Worm (Caenorhabditis elegans): Measurements from ENCODE around the gene clec-126.
A peak's percentile ranks its signal among the peaks of the same experiment; 100 is the strongest.

Gene clec-126

ce11 chrII:3502520-3503323 lies 16.6 kb upstream of the clec-126 start, which contains the start of the genes col-71 and Y49F6B.2 (continued):
- TF ChIP-seq ceh-43 (GFP tag; optimal IDR thresholded peaks at IDR 0.05), result peak; percentile 5

- TF ChIP-seq unc-120 (tag; optimal IDR thresholded peaks at IDR 0.05; ENCODE audit: poor library complexity, severe bottlenecking) (no peak), sptf-1 (tag; optimal IDR thresholded peaks at IDR 0.05) (no peak), elt-3 (tag; optimal IDR thresholded peaks at IDR 0.05) (no peak), hlh-1 (tag; optimal IDR thresholded peaks at IDR 0.05) (no peak), lin-13 (tag; optimal IDR thresholded peaks at IDR 0.05) (no peak), snpc-4 (tag; optimal IDR thresholded peaks at IDR 0.05) (no peak), flh-1 (GFP tag; optimal IDR thresholded peaks at IDR 0.05) (no peak), unc-62 (GFP tag; optimal IDR thresholded peaks at IDR 0.05) (no peak), ztf-11 (tag; optimal IDR thresholded peaks at IDR 0.05) (no peak)
Observed at ce11 chrII:3504717-3505116, 14.6 kb upstream of the clec-126 start, which contains the start of gene cyh-1. Gene cyh-1 (plus strand): TSS chrII:3505017.

DNA sequence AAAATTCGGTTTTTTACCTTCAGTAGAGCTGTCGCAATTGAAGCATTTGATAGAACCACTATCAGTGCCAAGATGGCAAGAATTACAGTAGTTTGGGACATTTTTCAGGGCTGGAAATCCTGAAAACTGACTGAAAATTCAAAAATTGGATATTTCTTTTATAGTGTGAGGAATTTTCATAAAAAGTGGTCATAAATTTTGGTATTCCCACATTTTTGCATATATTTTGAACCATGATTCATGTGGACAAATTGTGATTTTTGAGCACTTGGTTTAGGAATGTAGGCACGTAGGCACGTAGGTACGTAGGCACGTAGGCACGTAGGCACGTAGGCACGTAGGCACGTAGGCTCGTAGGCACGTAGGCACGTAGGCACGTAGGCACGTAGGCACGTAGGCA lies 7.1 kb upstream of the clec-126 start, which contains the start of gene Y49F6B.19:
Gene Y49F6B.19, minus strand, starts transcription at position 101 of the 400 bp plus-strand sequence.
- TF ChIP-seq elt-3 (tag; optimal IDR thresholded peaks at IDR 0.05) (no peak), lsy-2 (tag; optimal IDR thresholded peaks at IDR 0.05) (no peak), mep-1 (tag; optimal IDR thresholded peaks at IDR 0.05) (no peak), snpc-4 (tag; optimal IDR thresholded peaks at IDR 0.05) (no peak), nhr-28 (tag; optimal IDR thresholded peaks at IDR 0.05) (no peak), nhr-12 (tag; optimal IDR thresholded peaks at IDR 0.05) (no peak)

ce11 chrII:3514631-3515030 lies 4.7 kb upstream of the clec-126 start, which contains the start of gene srz-5:
Gene srz-5 (minus strand): TSS chrII:3514731.
- TF ChIP-seq M03D4.4 (tag; optimal IDR thresholded peaks at IDR 0.05) (no peak), ces-1 (GFP tag; optimal IDR thresholded peaks at IDR 0.05) (no peak), sptf-1 (tag; optimal IDR thresholded peaks at IDR 0.05) (no peak), nhr-28 (tag; optimal IDR thresholded peaks at IDR 0.05) (no peak), lsy-2 (tag; optimal IDR thresholded peaks at IDR 0.05) (no peak), ceh-43 (GFP tag; optimal IDR thresholded peaks at IDR 0.05) (no peak), lin-32 (GFP tag; optimal IDR thresholded peaks at IDR 0.05) (no peak), lin-13 (tag; optimal IDR thresholded peaks at IDR 0.05) (no peak), elt-1 (tag; optimal IDR thresholded peaks at IDR 0.05; ENCODE audit: borderline replicate concordance, insufficient read depth) (no peak), ham-2 (GFP tag; optimal IDR thresholded peaks at IDR 0.05) (no peak), unc-39 (tag; optimal IDR thresholded peaks at IDR 0.05) (no peak), zip-8 (tag; optimal IDR thresholded peaks at IDR 0.05) (no peak), nhr-2 (tag; optimal IDR thresholded peaks at IDR 0.05) (no peak), ceh-83 (GFP tag; optimal IDR thresholded peaks at IDR 0.05) (no peak), nhr-237 (tag; optimal IDR thresholded peaks at IDR 0.05) (no peak)

DNA sequence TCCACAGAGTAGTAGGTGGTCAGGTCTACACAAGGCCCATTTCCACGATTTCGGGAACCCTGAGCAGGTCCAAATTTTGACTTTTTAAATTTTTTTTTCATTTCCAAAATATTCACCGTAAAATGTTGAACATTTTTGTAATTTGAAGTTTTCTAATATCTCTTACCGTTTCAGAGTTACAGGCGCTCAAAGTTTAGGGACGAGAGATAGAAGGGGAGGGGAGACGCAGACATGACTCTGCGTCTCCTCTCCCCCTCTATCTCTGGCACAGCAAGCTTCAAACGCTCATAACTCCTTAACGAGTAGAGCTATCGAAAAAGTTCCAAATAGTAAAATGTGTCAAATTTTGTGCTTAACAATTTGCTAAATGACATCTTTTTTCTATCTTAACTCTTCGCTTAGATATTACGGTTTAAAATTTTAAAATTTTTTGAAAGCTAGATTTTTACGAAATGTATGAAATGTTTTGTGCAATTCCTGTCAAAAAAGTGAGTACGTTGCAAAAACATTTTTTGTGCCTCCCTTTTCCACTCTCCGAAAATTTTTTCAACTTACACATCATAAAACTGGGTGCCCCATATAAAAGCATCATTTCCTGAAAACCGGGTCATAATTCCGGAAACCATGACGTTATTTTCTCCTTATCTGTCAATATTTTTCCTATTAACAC lies 3.8 kb upstream of the clec-126 start, which contains the start of the genes Y49F6B.14 and clec-125:
Gene Y49F6B.14, minus strand, starts transcription at position 101 of the 670 bp plus-strand sequence.
Gene clec-125, plus strand, starts transcription at position 620 of the 670 bp plus-strand sequence.
- TF ChIP-seq nhr-2 (tag; optimal IDR thresholded peaks at IDR 0.05) (no peak), unc-62 (GFP tag; optimal IDR thresholded peaks at IDR 0.05) (no peak), tbx-8 (GFP tag; optimal IDR thresholded peaks at IDR 0.05) (no peak), bed-3 (GFP tag; optimal IDR thresholded peaks at IDR 0.05) (no peak), ztf-11 (tag; optimal IDR thresholded peaks at IDR 0.05) (no peak), ceh-83 (GFP tag; optimal IDR thresholded peaks at IDR 0.05) (no peak), ceh-39 (tag; optimal IDR thresholded peaks at IDR 0.05) (no peak), blmp-1 (tag; optimal IDR thresholded peaks at IDR 0.05) (no peak), unc-39 (tag; optimal IDR thresholded peaks at IDR 0.05) (no peak), nhr-12 (tag; optimal IDR thresholded peaks at IDR 0.05) (no peak), pha-4 (tag; optimal IDR thresholded peaks at IDR 0.05) (no peak), cnd-1 (tag; optimal IDR thresholded peaks at IDR 0.05) (no peak), unc-120 (tag; optimal IDR thresholded peaks at IDR 0.05; ENCODE audit: poor library complexity, severe bottlenecking) (no peak), lin-32 (GFP tag; optimal IDR thresholded peaks at IDR 0.05) (no peak), M03D4.4 (tag; optimal IDR thresholded peaks at IDR 0.05) (no peak), lsy-2 (tag; optimal IDR thresholded peaks at IDR 0.05) (no peak), nhr-237 (tag; optimal IDR thresholded peaks at IDR 0.05) (no peak), lin-13 (tag; optimal IDR thresholded peaks at IDR 0.05) (no peak), flh-1 (GFP tag; optimal IDR thresholded peaks at IDR 0.05) (no peak), drap-1 (GFP tag; optimal IDR thresholded peaks at IDR 0.05) (no peak)

Data from whole organism, mixed stage, embryonic.